Fruit fly (Drosophila melanogaster): ENCODE results near the gene Drsl3.

The Drsl3 gene

DNA sequence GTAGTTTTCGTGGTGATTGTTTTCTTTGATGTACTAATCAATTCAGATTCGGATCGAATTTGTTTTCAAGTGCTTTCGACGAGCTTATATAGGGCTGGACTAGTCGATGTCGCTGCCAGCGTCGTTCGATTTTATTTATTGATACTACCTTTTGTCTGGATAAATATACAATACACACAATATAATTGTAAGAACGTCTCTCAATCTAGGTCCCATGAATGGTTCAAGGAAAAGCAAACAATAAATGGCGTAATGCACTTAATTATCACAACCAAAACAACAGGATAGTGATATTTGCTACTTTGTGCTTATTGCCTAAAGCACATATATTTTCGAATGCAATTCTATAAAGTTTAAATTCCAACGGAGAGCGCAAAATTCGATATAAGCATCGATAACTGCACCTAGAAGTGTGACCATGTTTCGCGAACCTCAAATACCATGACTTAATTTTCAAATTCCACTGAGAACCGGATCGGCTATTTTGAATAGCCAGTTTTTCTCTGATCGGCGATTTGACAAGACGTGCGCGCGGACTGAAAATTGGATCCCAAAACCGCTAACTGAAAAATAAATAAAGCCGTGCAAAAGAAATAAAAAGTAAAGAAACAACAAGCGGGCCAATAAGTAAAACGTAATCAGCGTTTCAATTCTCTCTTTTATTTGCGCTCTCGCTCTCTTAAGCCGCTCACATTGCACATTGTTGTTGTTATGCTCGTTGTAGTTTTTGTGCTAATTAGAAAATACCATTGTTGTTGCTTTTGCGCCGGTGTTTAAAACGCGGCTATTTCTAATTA lies 21.8 kb downstream of the Drsl3 start, which contains the start of the genes Drsl6 and kst (continued):
- TF ChIP-seq ken (GFP tag; IDR thresholded peaks at IDR 0.05) (no peak), CG11456 (GFP tag; IDR thresholded peaks at IDR 0.05) (no peak), CG6689 (GFP tag; IDR thresholded peaks at IDR 0.05) (no peak), BEAF-32 (GFP tag; optimal IDR thresholded peaks at IDR 0.05) (peak; percentile 64), salm (tag; optimal IDR thresholded peaks at IDR 0.05) (no peak), Med (GFP tag) (peak; percentile 88), Optix (GFP tag; IDR thresholded peaks at IDR 0.05) (no peak), CG2116 (GFP tag; optimal IDR thresholded peaks at IDR 0.05) (peak; percentile 65), Myb (GFP tag; optimal IDR thresholded peaks at IDR 0.05) (peak; percentile 96), lmd (GFP tag; IDR thresholded peaks at IDR 0.05) (no peak), CG6683 (GFP tag; optimal IDR thresholded peaks at IDR 0.05) (no peak), CG2202 (tag; optimal IDR thresholded peaks at IDR 0.05) (peak; percentile 36), CG10565 (GFP tag; optimal IDR thresholded peaks at IDR 0.05) (no peak), CG6272 (GFP tag; IDR thresholded peaks at IDR 0.05) (no peak), CG17361 (GFP tag; IDR thresholded peaks at IDR 0.05) (no peak), Aef1 (GFP tag; IDR thresholded peaks at IDR 0.05) (no peak), Dp (GFP tag; optimal IDR thresholded peaks at IDR 0.05) (peak; percentile 87), CG10366 (GFP tag; IDR thresholded peaks at IDR 0.05) (no peak), CG17186 (GFP tag; optimal IDR thresholded peaks at IDR 0.05) (peak; percentile 90), vvl (GFP tag; IDR thresholded peaks at IDR 0.05) (peak; percentile 72), CG7987 (GFP tag; optimal IDR thresholded peaks at IDR 0.05) (peak; percentile 30), CG10959 (GFP tag; IDR thresholded peaks at IDR 0.05) (no peak), Nf-YB (GFP tag; optimal IDR thresholded peaks at IDR 0.05) (no peak), ssp (GFP tag; IDR thresholded peaks at IDR 0.05) (no peak), CG12071 (GFP tag; optimal IDR thresholded peaks at IDR 0.05) (peak; percentile 1), CG16779 (GFP tag; IDR thresholded peaks at IDR 0.05) (no peak), Dref (GFP tag; IDR thresholded peaks at IDR 0.05) (peak; percentile 75), CG34376 (GFP tag; optimal IDR thresholded peaks at IDR 0.05) (peak; percentile 62), Awh (GFP tag; IDR thresholded peaks at IDR 0.05) (peak; percentile 70; the same call in 1 of the 2 replicates), zf30C (GFP tag; optimal IDR thresholded peaks at IDR 0.05) (peak; percentile 33), CG34224 (GFP tag; IDR thresholded peaks at IDR 0.05; ENCODE audit: partially characterized antibody) (peak; percentile 64), HmgD (GFP tag; optimal IDR thresholded peaks at IDR 0.05) (peak; percentile 60), pros (GFP tag; optimal IDR thresholded peaks at IDR 0.05) (peak; percentile 37), CG18476 (GFP tag; optimal IDR thresholded peaks at IDR 0.05) (no peak), CG2129 (GFP tag; IDR thresholded peaks at IDR 0.05; ENCODE audit: partially characterized antibody) (no peak), CG8089 (GFP tag; optimal IDR thresholded peaks at IDR 0.05) (no peak), jing (GFP tag; optimal IDR thresholded peaks at IDR 0.05) (peak; percentile 0), chinmo (GFP tag; IDR thresholded peaks at IDR 0.05; ENCODE audit: partially characterized antibody) (peak; percentile 75; the same call in 2 of the 4 replicates), Atf3 (GFP tag; optimal IDR thresholded peaks at IDR 0.05) (no peak), grn (GFP tag; optimal IDR thresholded peaks at IDR 0.05) (peak; percentile 16), danr (GFP tag; IDR thresholded peaks at IDR 0.05) (no peak), zfh2 (GFP tag; optimal IDR thresholded peaks at IDR 0.05) (no peak), Neu2 (GFP tag; optimal IDR thresholded peaks at IDR 0.05; ENCODE audit: borderline replicate concordance) (no peak), Poxn (GFP tag; IDR thresholded peaks at IDR 0.05) (no peak), CG12104 (GFP tag; optimal IDR thresholded peaks at IDR 0.05) (no peak), tna (GFP tag; IDR thresholded peaks at IDR 0.05; ENCODE audit: partially characterized antibody) (peak; percentile 59), Lhr (GFP tag; optimal IDR thresholded peaks at IDR 0.05) (peak; percentile 6), pzg (GFP tag; optimal IDR thresholded peaks at IDR 0.05) (peak; percentile 77), Sry-δ (GFP tag; optimal IDR thresholded peaks at IDR 0.05) (peak; percentile 50), C15 (GFP tag; IDR thresholded peaks at IDR 0.05) (0 out of 3 replicates have a peak, but pooled peaks have one; percentile 9)
